Fruit fly (Drosophila melanogaster) whole organism, prepupa: ENCODE data around the gene ORMDL.

Source experiments
- CG15336 ChIP-seq: fragments of 200-800 bp; sonication (Bioruptor generic); IDR thresholded peaks from 2 replicates; pipeline ENCODE4 v1.3.6; 2022; ENCODE audit warnings: missing biosample characterization, missing genetic modification characterization
- CG16779 ChIP-seq: fragments of 200-800 bp; sonication (Bioruptor generic); optimal IDR thresholded peaks from 3 replicates; lab custom pipeline; 2017; ENCODE audit warnings: missing biosample characterization, mild to moderate bottlenecking, missing genetic modification characterization
- CG31627 ChIP-seq: fragments of 200-800 bp; sonication (Bioruptor generic); optimal IDR thresholded peaks from 3 replicates; lab custom pipeline; 2016; ENCODE audit warnings: missing biosample characterization, missing genetic modification characterization
- CG4318 ChIP-seq: fragments of 200-800 bp; sonication (Bioruptor generic); optimal IDR thresholded peaks from 3 replicates; lab custom pipeline; 2017; ENCODE audit warnings: missing biosample characterization, mild to moderate bottlenecking, missing genetic modification characterization
- CG6854 ChIP-seq: fragments of 200-800 bp; sonication (Bioruptor generic); optimal IDR thresholded peaks from 2 replicates; lab custom pipeline; 2017; ENCODE audit warnings: missing biosample characterization, mild to moderate bottlenecking, missing genetic modification characterization
- CG8119 ChIP-seq: fragments of 200-800 bp; sonication (Bioruptor generic); IDR thresholded peaks from 3 replicates; pipeline ENCODE4 v1.3.6; 2022; ENCODE audit warnings: missing biosample characterization, missing genetic modification characterization
- CG8319 ChIP-seq: fragments of 200-800 bp; sonication (Bioruptor generic); optimal IDR thresholded peaks from 3 replicates; lab custom pipeline; 2016; ENCODE audit warnings: missing biosample characterization, missing genetic modification characterization
- Ets21C ChIP-seq: fragments of 200-800 bp; sonication (Bioruptor generic); optimal IDR thresholded peaks from 3 replicates; lab custom pipeline; 2016; ENCODE audit warnings: missing biosample characterization, missing genetic modification characterization
- Gug ChIP-seq: fragments of 200-800 bp; sonication (Bioruptor generic); IDR thresholded peaks from 2 replicates; pipeline ENCODE4 v1.3.6; 2022; ENCODE audit warnings: missing biosample characterization, missing genetic modification characterization
- Hr38 ChIP-seq: sonication (Bioruptor generic); optimal IDR thresholded peaks from 2 replicates; lab custom pipeline; 2016; ENCODE audit warnings: missing biosample characterization, missing genetic modification characterization
- Lpt ChIP-seq: fragments of 200-800 bp; sonication (Bioruptor generic); optimal IDR thresholded peaks from 3 replicates; lab custom pipeline; 2016; ENCODE audit warnings: missing biosample characterization, missing genetic modification characterization
- Sox102F ChIP-seq: fragments of 200-800 bp; sonication (Bioruptor generic); optimal IDR thresholded peaks from 2 replicates; lab custom pipeline; 2016; ENCODE audit warnings: missing biosample characterization, mild to moderate bottlenecking, missing genetic modification characterization
- Sox14 ChIP-seq: fragments of 200-800 bp; sonication (Bioruptor generic); optimal IDR thresholded peaks from 3 replicates; lab custom pipeline; 2016; ENCODE audit warnings: missing biosample characterization, missing genetic modification characterization
- ss ChIP-seq, 2 experiments: fragments of 200-800 bp; sonication (Bioruptor generic); optimal IDR thresholded peaks; 2 replicates in 1 of 2; 3 replicates in 1 of 2; lab custom pipeline; 2017 to 2018; ENCODE audit warnings: mild to moderate bottlenecking in 2 of 2, missing biosample characterization in 2 of 2, missing genetic modification characterization in 2 of 2, moderate library complexity in 1 of 2

- TF ChIP-seq Hr38: no peak
- TF ChIP-seq CG4318: no peak
- 0 out of 2 replicates have a peak, but pooled peaks have one; percentile 22 for TF ChIP-seq CG15336 (GFP tag; lab: Robert Waterston, UW)
- peak; percentile 8 for TF ChIP-seq CG6854 (GFP tag; lab: Kevin White, UChicago)
- TF ChIP-seq Lpt (GFP tag; lab: Kevin White, UChicago): peak; percentile 13
- peak; percentile 6 to 55 for TF ChIP-seq ss (GFP tag; optimal IDR thresholded peaks at IDR 0.05; lab: Kevin White, UChicago)
- TF ChIP-seq Sox102F (GFP tag; lab: Kevin White, UChicago): no peak
- peak; percentile 14 for TF ChIP-seq CG16779 (tag; lab: Kevin White, UChicago)
- TF ChIP-seq Gug (GFP tag; lab: Robert Waterston, UW): no peak
- no peak for TF ChIP-seq CG31627 (GFP tag; lab: Kevin White, UChicago)
- TF ChIP-seq CG8319 (GFP tag; lab: Kevin White, UChicago): no peak
- TF ChIP-seq Sox14 (GFP tag; lab: Kevin White, UChicago): no peak
- TF ChIP-seq Ets21C (GFP tag; lab: Kevin White, UChicago): no peak
- TF ChIP-seq CG8119: no peak
Measured at dm6 chr3L:21644607-21645006, 9.5 kb downstream of the ORMDL start, which contains the start of gene CG43980.
